Worm (Caenorhabditis elegans) whole organism, young adult: ENCODE data around the gene F14D2.5.

Experiments
- B0035.1 ChIP-seq: sonication (generic microtip); optimal IDR thresholded peaks from 2 replicates; lab custom pipeline; 2016; ENCODE audit warnings: missing genetic modification characterization, mild to moderate bottlenecking, missing compliant biosample characterization, missing genotype, missing genetic modification reagents
- B0261.1 ChIP-seq: sonication (generic microtip); optimal IDR thresholded peaks from 2 replicates; lab custom pipeline; 2016; ENCODE audit warnings: mild to moderate bottlenecking, missing genetic modification characterization, moderate library complexity, missing compliant biosample characterization
- C17E4.6 ChIP-seq: fragments of 200-800 bp; sonication (Bioruptor generic); IDR thresholded peaks from 2 replicates; pipeline ENCODE4 v1.3.6; 2022; ENCODE audit warnings: missing genetic modification reagents, missing genetic modification characterization, missing compliant biosample characterization
- D2030.7 ChIP-seq: fragments of 200-800 bp; sonication (Bioruptor generic); IDR thresholded peaks from 2 replicates; pipeline ENCODE4 v1.3.6; 2022; ENCODE audit warnings: missing genetic modification reagents, missing genetic modification characterization, missing compliant biosample characterization
- F22D6.2 ChIP-seq: sonication (generic microtip); optimal IDR thresholded peaks from 2 replicates; lab custom pipeline; 2016; ENCODE audit warnings: mild to moderate bottlenecking, missing genetic modification characterization, missing compliant biosample characterization
- F33H1.4 ChIP-seq: fragments of 200-800 bp; sonication (Bioruptor generic); IDR thresholded peaks from 2 replicates; pipeline ENCODE4 v1.3.6; 2022; ENCODE audit warnings: missing genetic modification reagents, missing genetic modification characterization, missing compliant biosample characterization
- F49E8.2 ChIP-seq: sonication (generic microtip); optimal IDR thresholded peaks from 3 replicates; lab custom pipeline; 2017; ENCODE audit warnings: missing genetic modification characterization, mild to moderate bottlenecking, missing compliant biosample characterization, antibody characterized with exemption, moderate library complexity; ENCODE audit not compliant: insufficient read depth
- F52B5.7 ChIP-seq: sonication (generic microtip); optimal IDR thresholded peaks from 2 replicates; lab custom pipeline; 2016; ENCODE audit warnings: mild to moderate bottlenecking, missing genetic modification characterization, missing compliant biosample characterization
- F55B11.4 ChIP-seq: sonication (generic microtip); optimal IDR thresholded peaks from 2 replicates; lab custom pipeline; 2016; ENCODE audit warnings: missing compliant biosample characterization, missing genetic modification characterization, borderline replicate concordance; ENCODE audit not compliant: insufficient read depth
- K11D2.4 ChIP-seq: fragments of 200-800 bp; sonication (Bioruptor generic); IDR thresholded peaks from 2 replicates; pipeline ENCODE4 v1.3.6; 2022; ENCODE audit warnings: missing genetic modification reagents, missing genetic modification characterization, missing compliant biosample characterization
- T07F8.4 ChIP-seq: sonication (generic microtip); optimal IDR thresholded peaks from 2 replicates; lab custom pipeline; 2016; ENCODE audit warnings: mild to moderate bottlenecking, missing genetic modification characterization, moderate library complexity, missing compliant biosample characterization
- Y56A3A.18 ChIP-seq: fragments of 200-800 bp; sonication (Bioruptor generic); IDR thresholded peaks from 2 replicates; pipeline ENCODE4 v1.3.6; 2022; ENCODE audit warnings: missing genetic modification reagents, missing genetic modification characterization, missing compliant biosample characterization
- aptf-2 ChIP-seq: fragments of 200-800 bp; sonication (Bioruptor generic); conservative IDR thresholded peaks from 2 replicates; pipeline ENCODE4 v1.3.6; 2022; ENCODE audit warnings: missing genetic modification reagents, missing genetic modification characterization, missing compliant biosample characterization
- atf-7 ChIP-seq: sonication (generic microtip); optimal IDR thresholded peaks from 2 replicates; lab custom pipeline; 2017; ENCODE audit warnings: mild to moderate bottlenecking, missing genetic modification characterization, missing compliant biosample characterization
- athp-1 ChIP-seq: sonication (generic microtip); optimal IDR thresholded peaks from 2 replicates; lab custom pipeline; 2017; ENCODE audit warnings: mild to moderate bottlenecking, missing genetic modification characterization, missing compliant biosample characterization
- attf-5 ChIP-seq: fragments of 200-800 bp; sonication (Bioruptor generic); optimal IDR thresholded peaks from 2 replicates; lab custom pipeline; 2018; ENCODE audit warnings: mild to moderate bottlenecking, missing genetic modification characterization, missing compliant biosample characterization
- bed-1 ChIP-seq: fragments of 200-800 bp; sonication (Bioruptor generic); IDR thresholded peaks from 2 replicates; pipeline ENCODE4 v1.3.6; 2022; ENCODE audit warnings: missing genetic modification reagents, missing genetic modification characterization, missing compliant biosample characterization
- ccch-3 ChIP-seq: fragments of 200-800 bp; sonication (Bioruptor generic); optimal IDR thresholded peaks from 2 replicates; lab custom pipeline; 2018; ENCODE audit warnings: mild to moderate bottlenecking, missing genetic modification characterization, missing compliant biosample characterization
- ceh-58 ChIP-seq: fragments of 200-800 bp; sonication (Bioruptor generic); IDR thresholded peaks from 2 replicates; pipeline ENCODE4 v1.3.6; 2022; ENCODE audit warnings: missing genetic modification characterization, missing compliant biosample characterization
- ceh-91 ChIP-seq: fragments of 200-800 bp; sonication (Bioruptor generic); IDR thresholded peaks from 2 replicates; pipeline ENCODE4 v1.3.6; 2022; ENCODE audit warnings: missing genetic modification reagents, missing genetic modification characterization, missing compliant biosample characterization
- dpl-1 ChIP-seq: fragments of 150-350 bp; optimal IDR thresholded peaks from 2 replicates; lab custom pipeline; 2014; ENCODE audit warnings: missing biosample characterization, missing genetic modification reagents, missing genetic modification characterization
- egl-18 ChIP-seq: fragments of 200-800 bp; sonication (Bioruptor generic); IDR thresholded peaks from 2 replicates; pipeline ENCODE4 v1.3.6; 2022; ENCODE audit warnings: missing genetic modification reagents, missing genetic modification characterization, missing compliant biosample characterization
- egl-44 ChIP-seq: fragments of 200-800 bp; sonication (Bioruptor generic); IDR thresholded peaks from 2 replicates; pipeline ENCODE4 v1.3.6; 2022; ENCODE audit warnings: missing genetic modification reagents, missing genetic modification characterization, missing compliant biosample characterization
- egrh-3 ChIP-seq: fragments of 200-800 bp; sonication (Bioruptor generic); IDR thresholded peaks from 2 replicates; pipeline ENCODE4 v1.3.6; 2022; ENCODE audit warnings: missing genetic modification reagents, missing genetic modification characterization, missing compliant biosample characterization
- ets-4 ChIP-seq: fragments of 200-800 bp; sonication (Bioruptor generic); optimal IDR thresholded peaks from 2 replicates; lab custom pipeline; 2018; ENCODE audit warnings: mild to moderate bottlenecking, missing genetic modification characterization, missing compliant biosample characterization
- him-1 ChIP-seq: sonication (generic microtip); optimal IDR thresholded peaks from 2 replicates; lab custom pipeline; 2016; ENCODE audit warnings: missing genotype, missing genetic modification reagents, missing genetic modification characterization, missing compliant biosample characterization
- hlh-12 ChIP-seq: sonication (generic microtip); optimal IDR thresholded peaks from 2 replicates; lab custom pipeline; 2016; ENCODE audit warnings: missing genetic modification characterization, missing compliant biosample characterization
- let-526 ChIP-seq: fragments of 200-800 bp; sonication (Bioruptor generic); IDR thresholded peaks from 2 replicates; pipeline ENCODE4 v1.3.6; 2022; ENCODE audit warnings: missing genetic modification reagents, missing genetic modification characterization, missing compliant biosample characterization
- lin-35 ChIP-seq, 3 experiments: fragments of 150-350 bp in 2 of 3; sonication (generic microtip) in 1 of 3; optimal IDR thresholded peaks; 2 replicates each; lab custom pipeline; 2014 to 2018; ENCODE audit warnings: missing biosample characterization in 3 of 3, missing genetic modification characterization in 3 of 3, missing genetic modification reagents in 3 of 3
- lin-40 ChIP-seq: sonication (generic microtip); optimal IDR thresholded peaks from 2 replicates; lab custom pipeline; 2016; ENCODE audit warnings: missing genetic modification characterization, mild to moderate bottlenecking, missing compliant biosample characterization, missing genotype, missing genetic modification reagents
- madf-10 ChIP-seq: sonication (generic microtip); optimal IDR thresholded peaks from 2 replicates; lab custom pipeline; 2016; ENCODE audit warnings: mild to moderate bottlenecking, missing genetic modification characterization, missing compliant biosample characterization
- madf-8 ChIP-seq: fragments of 200-800 bp; sonication (Bioruptor generic); conservative IDR thresholded peaks from 2 replicates; pipeline ENCODE4 v1.3.6; 2022; ENCODE audit warnings: missing genetic modification reagents, missing genetic modification characterization, missing compliant biosample characterization
- mcd-1 ChIP-seq: fragments of 200-800 bp; sonication (Bioruptor generic); IDR thresholded peaks from 2 replicates; pipeline ENCODE4 v1.3.6; 2022; ENCODE audit warnings: missing genetic modification reagents, missing genetic modification characterization, missing compliant biosample characterization
- nfyb-1 ChIP-seq: fragments of 200-800 bp; sonication (Bioruptor generic); IDR thresholded peaks from 2 replicates; pipeline ENCODE4 v1.3.6; 2022; ENCODE audit warnings: missing genetic modification reagents, missing genetic modification characterization, missing compliant biosample characterization
- nhr-120 ChIP-seq: fragments of 200-800 bp; sonication (Bioruptor generic); IDR thresholded peaks from 2 replicates; pipeline ENCODE4 v1.3.6; 2022; ENCODE audit warnings: missing genetic modification characterization, missing compliant biosample characterization
- nhr-80 ChIP-seq: sonication (generic microtip); optimal IDR thresholded peaks from 2 replicates; lab custom pipeline; 2016; ENCODE audit warnings: missing genetic modification characterization, missing compliant biosample characterization
- pbrm-1 ChIP-seq: fragments of 200-800 bp; sonication (Bioruptor generic); IDR thresholded peaks from 2 replicates; pipeline ENCODE4 v1.3.6; 2022; ENCODE audit warnings: missing genetic modification reagents, missing genetic modification characterization, missing compliant biosample characterization
- repo-1 ChIP-seq: sonication (generic microtip); optimal IDR thresholded peaks from 2 replicates; lab custom pipeline; 2017; ENCODE audit warnings: mild to moderate bottlenecking, missing genetic modification characterization, missing compliant biosample characterization
- rpc-1 ChIP-seq, 2 experiments: fragments of 150-350 bp in 1 of 2; sonication (generic microtip) in 1 of 2; optimal IDR thresholded peaks; 2 replicates each; lab custom pipeline; 2014 to 2018; ENCODE audit warnings: missing biosample characterization in 1 of 2, missing genetic modification characterization in 1 of 2, missing genetic modification reagents in 1 of 2, missing genotype in 1 of 2
- snpc-1.1 ChIP-seq: sonication (generic microtip); optimal IDR thresholded peaks from 2 replicates; lab custom pipeline; 2017; ENCODE audit warnings: missing genetic modification characterization, mild to moderate bottlenecking, missing compliant biosample characterization, antibody characterized with exemption, moderate library complexity, missing genotype, missing genetic modification reagents; ENCODE audit not compliant: insufficient read depth
- sptf-2 ChIP-seq: fragments of 200-800 bp; sonication (Bioruptor generic); optimal IDR thresholded peaks from 2 replicates; lab custom pipeline; 2018; ENCODE audit warnings: mild to moderate bottlenecking, missing genetic modification characterization, missing compliant biosample characterization
- tbp1 ChIP-seq: fragments of 200-800 bp; sonication (Bioruptor generic); optimal IDR thresholded peaks from 2 replicates; lab custom pipeline; 2018; ENCODE audit warnings: mild to moderate bottlenecking, missing genetic modification characterization, missing compliant biosample characterization
- zfh-2 ChIP-seq: fragments of 200-800 bp; sonication (Bioruptor generic); conservative IDR thresholded peaks from 2 replicates; pipeline ENCODE4 v1.3.6; 2022; ENCODE audit warnings: missing genetic modification reagents, missing genetic modification characterization, missing compliant biosample characterization
- ztf-18 ChIP-seq: sonication (generic microtip); optimal IDR thresholded peaks from 2 replicates; lab custom pipeline; 2016; ENCODE audit warnings: missing genotype, mild to moderate bottlenecking, missing genetic modification characterization, missing compliant biosample characterization
- ztf-26 ChIP-seq: sonication (generic microtip); optimal IDR thresholded peaks from 2 replicates; lab custom pipeline; 2017; ENCODE audit warnings: missing genetic modification characterization, missing compliant biosample characterization
- ztf-3 ChIP-seq: fragments of 200-800 bp; sonication (Bioruptor generic); optimal IDR thresholded peaks from 2 replicates; lab custom pipeline; 2018; ENCODE audit warnings: mild to moderate bottlenecking, missing genetic modification characterization, missing compliant biosample characterization
- ztf-6 ChIP-seq: fragments of 200-800 bp; sonication (Bioruptor generic); IDR thresholded peaks from 2 replicates; pipeline ENCODE4 v1.3.6; 2022; ENCODE audit warnings: missing genetic modification reagents, missing genetic modification characterization, missing compliant biosample characterization

The F14D2.5 gene

ce11 chrII:3381510-3381909 is 41.2 kb downstream of the F14D2.5 start, which contains the start of gene T06D4.1 (continued):
- no peak for TF ChIP-seq rpc-1 (optimal IDR thresholded peaks at IDR 0.05; lab: Kevin White, UChicago)
- TF ChIP-seq rpc-1 (tag; optimal IDR thresholded peaks at IDR 0.05; lab: Kevin White, UChicago) = no peak
- no peak for TF ChIP-seq lin-35 (GFP tag; optimal IDR thresholded peaks at IDR 0.05; lab: Kevin White, UChicago)
- no peak for TF ChIP-seq attf-5
- no peak for TF ChIP-seq madf-10 (tag; lab: Kevin White, UChicago)
- TF ChIP-seq zfh-2 (GFP tag; lab: Robert Waterston, UW) = no peak
- TF ChIP-seq Y56A3A.18 (GFP tag; lab: Robert Waterston, UW) = no peak
- TF ChIP-seq F22D6.2 (tag; lab: Kevin White, UChicago) = no peak
- no peak for TF ChIP-seq egl-44 (GFP tag; lab: Robert Waterston, UW)
- no peak for TF ChIP-seq F55B11.4
- TF ChIP-seq nhr-120 (GFP tag; lab: Robert Waterston, UW) = no peak
- TF ChIP-seq snpc-1.1 (tag; lab: Kevin White, UChicago) = peak; percentile 12
- TF ChIP-seq T07F8.4 (tag; lab: Kevin White, UChicago) = no peak
- TF ChIP-seq madf-8 (GFP tag; lab: Robert Waterston, UW) = peak; percentile 76
- TF ChIP-seq B0261.1 (tag; lab: Kevin White, UChicago) = no peak
- peak; percentile 1 for TF ChIP-seq dpl-1 (GFP tag; lab: Kevin White, UChicago)
- TF ChIP-seq pbrm-1 = no peak
- no peak for TF ChIP-seq him-1
- no peak for TF ChIP-seq repo-1
- no peak for TF ChIP-seq ztf-26
- TF ChIP-seq F49E8.2 = no peak
- no peak for TF ChIP-seq egl-18
- TF ChIP-seq ceh-58 (GFP tag; lab: Robert Waterston, UW) = no peak
- TF ChIP-seq sptf-2 = no peak
- TF ChIP-seq K11D2.4 (GFP tag; lab: Robert Waterston, UW) = no peak
- TF ChIP-seq aptf-2 = 0 out of 2 replicates have a peak, but pooled peaks have one; percentile 5
- no peak for TF ChIP-seq ztf-6 (GFP tag; lab: Robert Waterston, UW)
- TF ChIP-seq nhr-80 (tag; lab: Kevin White, UChicago) = no peak
- TF ChIP-seq ccch-3 (GFP tag; lab: Kevin White, UChicago) = no peak
- no peak for TF ChIP-seq ztf-18 (tag; lab: Kevin White, UChicago)
- no peak for TF ChIP-seq let-526 (GFP tag; lab: Robert Waterston, UW)
- TF ChIP-seq bed-1 (GFP tag; lab: Robert Waterston, UW) = no peak
- TF ChIP-seq ztf-3 (GFP tag; lab: Kevin White, UChicago) = no peak
- TF ChIP-seq F52B5.7 (tag; lab: Kevin White, UChicago) = no peak
- no peak for TF ChIP-seq ets-4 (GFP tag; lab: Kevin White, UChicago)
- TF ChIP-seq athp-1 (tag; lab: Kevin White, UChicago) = no peak
- no peak for TF ChIP-seq ceh-91 (GFP tag; lab: Robert Waterston, UW)

- TF ChIP-seq egrh-3 (GFP tag; lab: Robert Waterston, UW) (no peak), mcd-1 (GFP tag; lab: Robert Waterston, UW) (no peak), lin-40 (tag; lab: Kevin White, UChicago) (no peak), B0035.1 (tag; lab: Kevin White, UChicago) (no peak), atf-7 (tag; lab: Kevin White, UChicago) (no peak), F33H1.4 (GFP tag; lab: Robert Waterston, UW) (no peak), tbp1 (GFP tag; lab: Kevin White, UChicago) (no peak), D2030.7 (GFP tag; lab: Robert Waterston, UW) (no peak), F49E8.2 (no peak), hlh-12 (tag; lab: Kevin White, UChicago) (no peak), lin-35 (GFP tag; optimal IDR thresholded peaks at IDR 0.05; lab: Kevin White, UChicago) (no peak), rpc-1 (optimal IDR thresholded peaks at IDR 0.05; lab: Kevin White, UChicago) (no peak), rpc-1 (tag; optimal IDR thresholded peaks at IDR 0.05; lab: Kevin White, UChicago) (no peak), C17E4.6 (no peak), nfyb-1 (GFP tag; lab: Robert Waterston, UW) (no peak)
Observed at ce11 chrII:3383116-3383515, 42.8 kb downstream of the F14D2.5 start.
